Fruit fly (Drosophila melanogaster): ENCODE measurements around the gene plum.
A peak's percentile ranks its signal among the peaks of the same experiment; 100 is the strongest.

plum gene

dm6 chr3R:26546324-26546922 is 11.4 kb upstream of the plum start:
- TF ChIP-seq tj (GFP tag; optimal IDR thresholded peaks at IDR 0.05) = peak; percentile 98
- no peak for TF ChIP-seq CG7045 (GFP tag; optimal IDR thresholded peaks at IDR 0.05)
- peak; percentile 44 for TF ChIP-seq bab1 (GFP tag; optimal IDR thresholded peaks at IDR 0.05)

dm6 chr3R:26543441-26543826 is 8.4 kb upstream of the plum start:
- no peak for TF ChIP-seq CG14711 (tag; optimal IDR thresholded peaks at IDR 0.05)
- TF ChIP-seq CG11617 (GFP tag; optimal IDR thresholded peaks at IDR 0.05) = no peak
- no peak for TF ChIP-seq cic (GFP tag; optimal IDR thresholded peaks at IDR 0.05)
- no peak for TF ChIP-seq pad (GFP tag; optimal IDR thresholded peaks at IDR 0.05)
- TF ChIP-seq tj (GFP tag; optimal IDR thresholded peaks at IDR 0.05) = no peak
- no peak for TF ChIP-seq CG12768 (GFP tag; optimal IDR thresholded peaks at IDR 0.05)
- TF ChIP-seq kay (GFP tag; ENCODE audit: borderline replicate concordance) = no peak
- no peak for TF ChIP-seq CG7101 (tag; optimal IDR thresholded peaks at IDR 0.05)
- TF ChIP-seq Hr96 (GFP tag; optimal IDR thresholded peaks at IDR 0.05) = no peak
- no peak for TF ChIP-seq toe (GFP tag; optimal IDR thresholded peaks at IDR 0.05)
- TF ChIP-seq bab1 (GFP tag; optimal IDR thresholded peaks at IDR 0.05) = no peak
- no peak for TF ChIP-seq ovo (GFP tag; optimal IDR thresholded peaks at IDR 0.05)
- no peak for TF ChIP-seq CG7045 (GFP tag; optimal IDR thresholded peaks at IDR 0.05)
- no peak for TF ChIP-seq Clk (GFP tag; optimal IDR thresholded peaks at IDR 0.05)
- no peak for TF ChIP-seq CG5204 (GFP tag; optimal IDR thresholded peaks at IDR 0.05)
- TF ChIP-seq cnc (optimal IDR thresholded peaks at IDR 0.05) = no peak
- TF ChIP-seq CG33017 (tag; optimal IDR thresholded peaks at IDR 0.05) = no peak
- no peak for TF ChIP-seq CG1620 (GFP tag; optimal IDR thresholded peaks at IDR 0.05)

DNA sequence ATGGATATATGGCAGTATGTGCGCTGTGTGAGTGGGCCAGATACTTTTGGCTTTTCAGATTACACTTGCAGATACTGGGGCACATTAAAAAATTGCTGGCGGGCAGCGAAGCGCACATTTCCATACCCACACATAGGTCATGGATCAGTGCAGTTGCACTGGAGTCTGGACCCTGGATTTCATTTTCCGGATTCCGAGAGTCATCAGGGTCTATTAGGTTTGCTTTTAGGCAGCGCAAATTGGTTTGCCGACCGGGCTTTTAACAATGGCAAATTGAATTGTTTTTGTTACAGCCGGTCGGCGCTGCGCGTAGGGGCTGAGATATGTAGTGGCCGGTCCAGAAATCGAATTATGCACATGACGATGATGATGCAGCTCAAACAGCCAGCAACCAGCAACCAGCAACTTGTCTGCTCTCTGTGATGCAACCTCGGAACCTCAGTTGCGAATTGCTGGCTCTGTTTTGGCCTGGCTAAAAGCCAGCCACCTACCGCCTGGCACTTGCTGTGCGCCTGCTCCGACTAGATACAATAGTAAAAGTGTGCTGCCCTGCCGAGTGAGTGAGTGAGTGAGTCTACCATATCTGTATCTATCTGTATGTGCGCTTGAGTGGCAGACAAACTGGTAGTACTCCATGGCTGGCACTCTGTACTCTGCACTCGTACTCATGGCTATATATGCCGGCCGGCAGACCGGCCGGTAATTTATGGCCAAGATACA is 7.9 kb upstream of the plum start:
- TF ChIP-seq CG7045 (GFP tag; optimal IDR thresholded peaks at IDR 0.05) (no peak), tj (GFP tag; optimal IDR thresholded peaks at IDR 0.05) (no peak), ovo (GFP tag; optimal IDR thresholded peaks at IDR 0.05) (no peak), Hr96 (GFP tag; optimal IDR thresholded peaks at IDR 0.05) (no peak), CG11617 (GFP tag; optimal IDR thresholded peaks at IDR 0.05) (no peak)

dm6 chr3R:26542108-26542507 is 7.1 kb upstream of the plum start:
- TF ChIP-seq tj (GFP tag; optimal IDR thresholded peaks at IDR 0.05) (peak; percentile 4), CG7101 (tag; optimal IDR thresholded peaks at IDR 0.05) (no peak)

dm6 chr3R:26541277-26541676 is 6.3 kb upstream of the plum start:
- TF ChIP-seq cic (GFP tag; optimal IDR thresholded peaks at IDR 0.05) (no peak), Hr96 (GFP tag; optimal IDR thresholded peaks at IDR 0.05) (no peak), tj (GFP tag; optimal IDR thresholded peaks at IDR 0.05) (no peak), ovo (GFP tag; optimal IDR thresholded peaks at IDR 0.05) (no peak), CG33017 (tag; optimal IDR thresholded peaks at IDR 0.05) (no peak), kay (GFP tag; ENCODE audit: borderline replicate concordance) (no peak)

- TF ChIP-seq CG14711 (tag; optimal IDR thresholded peaks at IDR 0.05) = no peak
- TF ChIP-seq kay (GFP tag; ENCODE audit: borderline replicate concordance) = peak; percentile 87
- TF ChIP-seq tj (GFP tag; optimal IDR thresholded peaks at IDR 0.05) = peak; percentile 75
- peak; percentile 8 for TF ChIP-seq Hr96 (GFP tag; optimal IDR thresholded peaks at IDR 0.05)
- peak; percentile 22 for TF ChIP-seq CG7101 (tag; optimal IDR thresholded peaks at IDR 0.05)
- TF ChIP-seq CG12768 (GFP tag; optimal IDR thresholded peaks at IDR 0.05) = peak; percentile 6
- no peak for TF ChIP-seq CG5204 (GFP tag; optimal IDR thresholded peaks at IDR 0.05)
- TF ChIP-seq Crg-1 (GFP tag; optimal IDR thresholded peaks at IDR 0.05) = no peak
- no peak for TF ChIP-seq Clk (GFP tag; optimal IDR thresholded peaks at IDR 0.05)
- no peak for TF ChIP-seq CG1620 (GFP tag; optimal IDR thresholded peaks at IDR 0.05)
- TF ChIP-seq CG11617 (GFP tag; optimal IDR thresholded peaks at IDR 0.05) = no peak
- no peak for TF ChIP-seq ovo (GFP tag; optimal IDR thresholded peaks at IDR 0.05)
- no peak for TF ChIP-seq CG7045 (GFP tag; optimal IDR thresholded peaks at IDR 0.05)
- TF ChIP-seq bab1 (GFP tag; optimal IDR thresholded peaks at IDR 0.05) = no peak
- TF ChIP-seq cnc (optimal IDR thresholded peaks at IDR 0.05) = no peak
- TF ChIP-seq Mnt (GFP tag; optimal IDR thresholded peaks at IDR 0.05) = peak; percentile 0
- no peak for TF ChIP-seq toe (GFP tag; optimal IDR thresholded peaks at IDR 0.05)
- TF ChIP-seq cic (GFP tag; optimal IDR thresholded peaks at IDR 0.05) = peak; percentile 86
- TF ChIP-seq CG33017 (tag; optimal IDR thresholded peaks at IDR 0.05) = no peak
- TF ChIP-seq pad (GFP tag; optimal IDR thresholded peaks at IDR 0.05) = no peak
Observed at dm6 chr3R:26540385-26540815, 5.4 kb upstream of the plum start.

- TF ChIP-seq Hr96 (GFP tag; optimal IDR thresholded peaks at IDR 0.05) (no peak), pad (GFP tag; optimal IDR thresholded peaks at IDR 0.05) (no peak), Clk (GFP tag; optimal IDR thresholded peaks at IDR 0.05) (no peak), Mnt (GFP tag; optimal IDR thresholded peaks at IDR 0.05) (no peak), ovo (GFP tag; optimal IDR thresholded peaks at IDR 0.05) (no peak), CG11617 (GFP tag; optimal IDR thresholded peaks at IDR 0.05) (no peak), CG7101 (tag; optimal IDR thresholded peaks at IDR 0.05) (no peak), tj (GFP tag; optimal IDR thresholded peaks at IDR 0.05) (no peak), toe (GFP tag; optimal IDR thresholded peaks at IDR 0.05) (no peak)
Observed at dm6 chr3R:26539140-26539539, 4.1 kb upstream of the plum start.

Data from whole organism, adult.